Worm (Caenorhabditis elegans) whole organism, L1 larva: Measurements from ENCODE around the gene duxl-1.

Experiments used
- C04F5.9 ChIP-seq: sonication (generic microtip); optimal IDR thresholded peaks from 2 replicates; lab custom pipeline; 2016; ENCODE audit warnings: missing genetic modification characterization, missing compliant biosample characterization
- C16A3.4 ChIP-seq: fragments of 150-350 bp; optimal IDR thresholded peaks from 2 replicates; lab custom pipeline; 2014; ENCODE audit warnings: missing biosample characterization, missing genetic modification characterization
- Y116A8C.19 ChIP-seq: sonication (generic microtip); optimal IDR thresholded peaks from 2 replicates; lab custom pipeline; 2016; ENCODE audit warnings: missing compliant biosample characterization, missing genetic modification characterization, borderline replicate concordance
- aha-1 ChIP-seq: fragments of 150-350 bp; optimal IDR thresholded peaks from 2 replicates; lab custom pipeline; 2014; ENCODE audit warnings: missing biosample characterization, missing genetic modification characterization
- ama-1 ChIP-seq: fragments of 150-350 bp; optimal IDR thresholded peaks from 2 replicates; lab custom pipeline; 2014
- blmp-1 ChIP-seq: fragments of 150-350 bp; optimal IDR thresholded peaks from 2 replicates; lab custom pipeline; 2014; ENCODE audit warnings: missing biosample characterization, missing genetic modification characterization
- ceh-63 ChIP-seq: fragments of 200-800 bp; sonication (Bioruptor generic); optimal IDR thresholded peaks from 2 replicates; lab custom pipeline; 2018; ENCODE audit warnings: mild to moderate bottlenecking, missing genetic modification characterization, missing compliant biosample characterization
- ceh-88 ChIP-seq: fragments of 200-800 bp; sonication (Bioruptor generic); IDR thresholded peaks from 2 replicates; pipeline ENCODE4 v1.3.6; 2022; ENCODE audit warnings: missing genetic modification characterization, missing compliant biosample characterization
- ces-1 ChIP-seq: fragments of 150-350 bp; optimal IDR thresholded peaks from 2 replicates; lab custom pipeline; 2014; ENCODE audit warnings: missing biosample characterization, missing genetic modification reagents, missing genetic modification characterization
- dpl-1 ChIP-seq, 3 experiments: fragments of 150-350 bp in 2 of 3; sonication (generic microtip) in 1 of 3; optimal IDR thresholded peaks; 2 replicates each; lab custom pipeline; 2014 to 2017; ENCODE audit warnings: missing biosample characterization in 3 of 3, missing genetic modification characterization in 3 of 3, missing genetic modification reagents in 3 of 3
- elt-3 ChIP-seq, 6 experiments: fragments of 150-350 bp in 1 of 6; sonication (generic microtip); optimal IDR thresholded peaks; 2 replicates each; lab custom pipeline; 2017 to 2018; ENCODE audit warnings: missing biosample characterization in 6 of 6, missing genetic modification characterization in 6 of 6, inconsistent platforms in 1 of 6
- fkh-10 ChIP-seq: sonication (generic microtip); optimal IDR thresholded peaks from 2 replicates; lab custom pipeline; 2017; ENCODE audit warnings: missing biosample characterization, missing genetic modification reagents, missing genetic modification characterization
- fkh-4 ChIP-seq: sonication (generic microtip); optimal IDR thresholded peaks from 2 replicates; lab custom pipeline; 2016; ENCODE audit warnings: missing compliant biosample characterization, missing genetic modification characterization, borderline replicate concordance
- fkh-8 ChIP-seq: sonication (generic microtip); optimal IDR thresholded peaks from 2 replicates; lab custom pipeline; 2016; ENCODE audit warnings: mild to moderate bottlenecking, missing genetic modification characterization, missing compliant biosample characterization
- fos-1 ChIP-seq: fragments of 150-350 bp; optimal IDR thresholded peaks from 2 replicates; lab custom pipeline; 2014; ENCODE audit warnings: missing biosample characterization, missing genetic modification characterization
- hlh-17 ChIP-seq: fragments of 200-800 bp; sonication (Bioruptor generic); optimal IDR thresholded peaks from 2 replicates; lab custom pipeline; 2018; ENCODE audit warnings: missing genetic modification characterization, mild to moderate bottlenecking, missing compliant biosample characterization, moderate library complexity, borderline replicate concordance
- hlh-4 ChIP-seq: sonication (generic microtip); optimal IDR thresholded peaks from 2 replicates; lab custom pipeline; 2016; ENCODE audit warnings: mild to moderate bottlenecking, missing genetic modification characterization, missing compliant biosample characterization
- hpl-2 ChIP-seq: fragments of 150-350 bp; optimal IDR thresholded peaks from 2 replicates; lab custom pipeline; 2014; ENCODE audit warnings: missing biosample characterization, missing genetic modification reagents, missing genetic modification characterization
- isw-1 ChIP-seq: fragments of 200-800 bp; sonication (Bioruptor generic); IDR thresholded peaks from 2 replicates; pipeline ENCODE4 v1.3.6; 2022; ENCODE audit warnings: missing genetic modification characterization, missing compliant biosample characterization
- lin-15B ChIP-seq: fragments of 150-350 bp; sonication (generic microtip); optimal IDR thresholded peaks from 3 replicates; lab custom pipeline; 2014; ENCODE audit warnings: missing biosample characterization, missing genetic modification characterization
- lin-35 ChIP-seq, 2 experiments: fragments of 150-350 bp; optimal IDR thresholded peaks; 2 replicates each; lab custom pipeline; 2014; ENCODE audit warnings: missing biosample characterization in 2 of 2, missing genetic modification characterization in 2 of 2, missing genetic modification reagents in 2 of 2
- lin-39 ChIP-seq: fragments of 150-350 bp; optimal IDR thresholded peaks from 2 replicates; lab custom pipeline; 2014; ENCODE audit warnings: missing biosample characterization, missing genetic modification reagents, missing genetic modification characterization
- lir-3 ChIP-seq: sonication (generic microtip); optimal IDR thresholded peaks from 2 replicates; lab custom pipeline; 2016; ENCODE audit warnings: mild to moderate bottlenecking, missing genetic modification characterization, moderate library complexity, missing compliant biosample characterization; ENCODE audit not compliant: poor library complexity
- lsy-2 ChIP-seq, 2 experiments: fragments of 150-350 bp; optimal IDR thresholded peaks; 2 replicates each; lab custom pipeline; 2014; ENCODE audit warnings: missing biosample characterization in 2 of 2, missing genetic modification characterization in 2 of 2
- mdl-1 ChIP-seq, 2 experiments: fragments of 150-350 bp; optimal IDR thresholded peaks; 2 replicates each; lab custom pipeline; 2014 to 2017; ENCODE audit warnings: missing biosample characterization in 2 of 2, missing genetic modification characterization in 2 of 2, inconsistent platforms in 1 of 2
- mep-1 ChIP-seq: fragments of 150-350 bp; optimal IDR thresholded peaks from 2 replicates; lab custom pipeline; 2014; ENCODE audit warnings: missing biosample characterization, missing genetic modification characterization
- nhr-20 ChIP-seq: sonication (generic microtip); optimal IDR thresholded peaks from 2 replicates; lab custom pipeline; 2016; ENCODE audit warnings: mild to moderate bottlenecking, missing genetic modification characterization, missing compliant biosample characterization
- nhr-71 ChIP-seq: sonication (generic microtip); optimal IDR thresholded peaks from 2 replicates; lab custom pipeline; 2016; ENCODE audit warnings: mild to moderate bottlenecking, missing genetic modification characterization, moderate library complexity, missing compliant biosample characterization
- nhr-76 ChIP-seq: sonication (generic microtip); optimal IDR thresholded peaks from 2 replicates; lab custom pipeline; 2017; ENCODE audit warnings: missing biosample characterization, missing genetic modification characterization
- nhr-77 ChIP-seq: fragments of 150-350 bp; optimal IDR thresholded peaks from 2 replicates; lab custom pipeline; 2014; ENCODE audit warnings: missing biosample characterization, missing genetic modification characterization
- nhr-84 ChIP-seq: sonication (generic microtip); optimal IDR thresholded peaks from 2 replicates; lab custom pipeline; 2017; ENCODE audit warnings: missing biosample characterization, missing genetic modification characterization
- skn-1 ChIP-seq: fragments of 150-350 bp; optimal IDR thresholded peaks from 2 replicates; lab custom pipeline; 2014; ENCODE audit warnings: missing biosample characterization, missing genetic modification characterization
- snu-23 ChIP-seq: sonication (generic microtip); optimal IDR thresholded peaks from 2 replicates; lab custom pipeline; 2016; ENCODE audit warnings: missing genetic modification characterization, missing compliant biosample characterization
- sox-4 ChIP-seq: sonication (generic microtip); optimal IDR thresholded peaks from 2 replicates; lab custom pipeline; 2016; ENCODE audit warnings: missing genetic modification characterization, missing compliant biosample characterization
- sptf-1 ChIP-seq: fragments of 150-350 bp; optimal IDR thresholded peaks from 2 replicates; lab custom pipeline; 2014; ENCODE audit warnings: missing biosample characterization, missing genetic modification characterization
- tlp-1 ChIP-seq: fragments of 150-350 bp; optimal IDR thresholded peaks from 2 replicates; lab custom pipeline; 2014; ENCODE audit warnings: missing biosample characterization, missing genetic modification characterization
- unc-130 ChIP-seq: fragments of 150-350 bp; optimal IDR thresholded peaks from 2 replicates; lab custom pipeline; 2017; ENCODE audit warnings: missing biosample characterization, missing genetic modification characterization, inconsistent platforms
- unc-62 ChIP-seq: fragments of 150-350 bp; optimal IDR thresholded peaks from 2 replicates; lab custom pipeline; 2014; ENCODE audit warnings: missing biosample characterization, missing genetic modification reagents, missing genetic modification characterization
- unc-86 ChIP-seq: sonication (generic microtip); optimal IDR thresholded peaks from 2 replicates; lab custom pipeline; 2016; ENCODE audit warnings: missing genetic modification characterization, missing compliant biosample characterization
- xbp-1 ChIP-seq: sonication (generic microtip); optimal IDR thresholded peaks from 2 replicates; lab custom pipeline; 2016; ENCODE audit warnings: missing genetic modification characterization, missing compliant biosample characterization
- ztf-11 ChIP-seq, 2 experiments: sonication (generic microtip); optimal IDR thresholded peaks; 2 replicates each; lab custom pipeline; 2016 to 2017; ENCODE audit warnings: missing genetic modification characterization in 2 of 2, missing biosample characterization in 1 of 2, missing compliant biosample characterization in 1 of 2
- ztf-4 ChIP-seq: fragments of 150-350 bp; optimal IDR thresholded peaks from 2 replicates; lab custom pipeline; 2014; ENCODE audit warnings: missing biosample characterization, missing genetic modification characterization

The duxl-1 gene

ce11 chrII:1679081-1679480 is 15.6 kb downstream of the duxl-1 start, which contains the start of gene irld-36:
TSS of gene irld-36 (plus strand) at chrII:1679381.
- TF ChIP-seq ztf-4 (tag; lab: Kevin White, UChicago) = no peak
- no peak for TF ChIP-seq lir-3
- TF ChIP-seq mdl-1 (tag; optimal IDR thresholded peaks at IDR 0.05; lab: Kevin White, UChicago) = no peak
- no peak for TF ChIP-seq lin-39
- no peak for TF ChIP-seq C16A3.4 (tag; lab: Kevin White, UChicago)
- no peak for TF ChIP-seq lin-35 (GFP tag; optimal IDR thresholded peaks at IDR 0.05; lab: Kevin White, UChicago)
- no peak for TF ChIP-seq ama-1 (lab: Kevin White, UChicago)
- TF ChIP-seq ceh-88 (GFP tag; lab: Robert Waterston, UW) = no peak

ce11 chrII:1682218-1682617 is 18.7 kb downstream of the duxl-1 start, which contains the start of gene fbxb-26:
TSS of gene fbxb-26 (plus strand) at chrII:1682518.
- no peak for TF ChIP-seq hlh-4 (tag; lab: Kevin White, UChicago)
- TF ChIP-seq lsy-2 (tag; optimal IDR thresholded peaks at IDR 0.05; lab: Kevin White, UChicago) = no peak
- TF ChIP-seq nhr-77 (tag; lab: Kevin White, UChicago) = no peak
- TF ChIP-seq fkh-10 (GFP tag; lab: Kevin White, UChicago) = no peak
- no peak for TF ChIP-seq fkh-8
- no peak for TF ChIP-seq dpl-1 (GFP tag; optimal IDR thresholded peaks at IDR 0.05; lab: Kevin White, UChicago)
- no peak for TF ChIP-seq ama-1 (lab: Kevin White, UChicago)
- no peak for TF ChIP-seq skn-1 (tag; lab: Kevin White, UChicago)
- no peak for TF ChIP-seq fos-1 (tag; lab: Kevin White, UChicago)
- no peak for TF ChIP-seq ceh-63 (GFP tag; lab: Kevin White, UChicago)
- TF ChIP-seq nhr-71 (tag; lab: Kevin White, UChicago) = no peak

- TF ChIP-seq fkh-4 = no peak
- no peak for TF ChIP-seq elt-3 (tag; optimal IDR thresholded peaks at IDR 0.05; lab: Kevin White, UChicago)
- TF ChIP-seq unc-62 (GFP tag; lab: Kevin White, UChicago) = no peak
- TF ChIP-seq ceh-88 (GFP tag; lab: Robert Waterston, UW) = no peak
- no peak for TF ChIP-seq isw-1 (GFP tag; lab: Robert Waterston, UW)
- TF ChIP-seq blmp-1 (tag; lab: Kevin White, UChicago) = no peak
- TF ChIP-seq hlh-17 (GFP tag; lab: Kevin White, UChicago) = no peak
- no peak for TF ChIP-seq sptf-1
- no peak for TF ChIP-seq aha-1 (tag; lab: Kevin White, UChicago)
- TF ChIP-seq sox-4 (tag; lab: Kevin White, UChicago) = no peak
- no peak for TF ChIP-seq tlp-1 (tag; lab: Kevin White, UChicago)
- no peak for TF ChIP-seq Y116A8C.19 (tag; lab: Kevin White, UChicago)
- no peak for TF ChIP-seq C04F5.9 (tag; lab: Kevin White, UChicago)
- no peak for TF ChIP-seq ama-1 (lab: Kevin White, UChicago)
- TF ChIP-seq unc-130 (tag; lab: Kevin White, UChicago) = no peak
- TF ChIP-seq unc-86 = no peak
- TF ChIP-seq, all 84 proteins: peak for 0
These were observed 20.2 kb downstream of the duxl-1 start, which contains the start of gene fbxb-25 for ce11 chrII:1683742-1684141. TSS of gene fbxb-25 (plus strand) at chrII:1684042.

ce11 chrII:1688813-1689212 is 25.3 kb downstream of the duxl-1 start, which contains the start of the genes fbxb-18 and fbxb-19:
TSS of gene fbxb-18 (minus strand) at chrII:1688913.
TSS of gene fbxb-19 (minus strand) at chrII:1689181.
- TF ChIP-seq hlh-4 (tag; lab: Kevin White, UChicago) (no peak), xbp-1 (no peak), ztf-11 (tag; optimal IDR thresholded peaks at IDR 0.05; lab: Kevin White, UChicago) (no peak), ces-1 (GFP tag; lab: Kevin White, UChicago) (no peak), hpl-2 (GFP tag; lab: Kevin White, UChicago) (no peak), nhr-20 (tag; lab: Kevin White, UChicago) (no peak), mep-1 (tag; lab: Kevin White, UChicago) (no peak), lin-15B (tag; lab: Kevin White, UChicago) (no peak), C16A3.4 (tag; lab: Kevin White, UChicago) (no peak), snu-23 (no peak), nhr-76 (tag; lab: Kevin White, UChicago) (no peak), mdl-1 (tag; optimal IDR thresholded peaks at IDR 0.05; lab: Kevin White, UChicago) (no peak), nhr-84 (no peak)
- TF ChIP-seq, all 84 proteins: peak for 0
